Worm (Caenorhabditis elegans): Measurements from ENCODE around the gene clec-135.

ce11 chrII:4291799-4292198, 33.2 kb upstream of the clec-135 start:
- no peak for TF ChIP-seq tbx-37 (GFP tag; conservative IDR thresholded peaks at IDR 0.05)
- TF ChIP-seq hnd-1 (tag; optimal IDR thresholded peaks at IDR 0.05) = no peak
- TF ChIP-seq hmbx-1 (tag; optimal IDR thresholded peaks at IDR 0.05) = no peak
- no peak for TF ChIP-seq tra-4 (tag; optimal IDR thresholded peaks at IDR 0.05)
- no peak for TF ChIP-seq tbx-11 (GFP tag; IDR thresholded peaks at IDR 0.05)
- TF ChIP-seq ets-7 (tag; optimal IDR thresholded peaks at IDR 0.05) = no peak
- no peak for TF ChIP-seq pes-1 (GFP tag; IDR thresholded peaks at IDR 0.05)
- no peak for TF ChIP-seq ceh-13 (GFP tag; optimal IDR thresholded peaks at IDR 0.05)

Measured in whole organism, early embryonic.